Worm (Caenorhabditis elegans): ENCODE results near the gene Y46G5A.20.

Gene Y46G5A.20

DNA sequence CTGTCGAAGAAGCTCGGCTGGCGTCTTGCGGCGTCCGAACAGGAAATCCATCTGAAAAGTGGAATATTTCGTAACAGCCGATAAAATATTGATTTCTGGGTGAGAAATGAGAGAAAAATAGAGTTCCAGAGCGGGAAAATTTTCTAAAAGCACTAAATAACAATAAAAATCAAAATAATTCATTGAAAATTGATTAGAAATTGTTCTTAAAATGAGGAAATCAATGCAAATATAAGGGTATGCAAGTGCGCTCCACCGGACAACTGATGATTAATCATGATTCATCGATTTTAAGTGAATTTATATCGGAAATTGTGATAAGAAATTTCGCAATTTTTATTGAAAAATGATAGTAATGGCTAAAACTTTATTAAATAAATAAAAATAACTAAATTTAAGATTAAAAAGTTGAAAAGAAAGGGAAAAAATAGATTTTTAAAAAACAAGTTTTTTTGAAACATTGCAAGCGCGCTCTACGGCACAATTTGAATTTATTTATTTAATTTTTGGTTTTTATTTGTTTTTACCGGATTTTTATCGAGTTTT, 42.6 kb upstream of the Y46G5A.20 start, which contains the start of the genes vps-2 and tiar-2 (continued):
- TF ChIP-seq nhr-10 (tag; optimal IDR thresholded peaks at IDR 0.05) (no peak), nhr-21 (tag; optimal IDR thresholded peaks at IDR 0.05) (peak; percentile 34), ztf-1 (GFP tag; conservative IDR thresholded peaks at IDR 0.05) (no peak), alr-1 (tag; optimal IDR thresholded peaks at IDR 0.05) (no peak), ceh-82 (tag; optimal IDR thresholded peaks at IDR 0.05) (no peak), unc-39 (tag; optimal IDR thresholded peaks at IDR 0.05) (no peak), sma-3 (GFP tag; optimal IDR thresholded peaks at IDR 0.05) (peak; percentile 53), sma-9 (GFP tag; optimal IDR thresholded peaks at IDR 0.05) (no peak), sma-9 (tag; optimal IDR thresholded peaks at IDR 0.05) (no peak), ZK546.5 (tag; optimal IDR thresholded peaks at IDR 0.05) (no peak), gmeb-1 (tag; optimal IDR thresholded peaks at IDR 0.05) (peak; percentile 74), dmd-4 (tag; optimal IDR thresholded peaks at IDR 0.05) (no peak), nhr-25 (tag; optimal IDR thresholded peaks at IDR 0.05) (peak; percentile 55), nhr-11 (tag; optimal IDR thresholded peaks at IDR 0.05) (no peak), Y55F3AM.14 (GFP tag; optimal IDR thresholded peaks at IDR 0.05) (no peak), ceh-16 (tag; optimal IDR thresholded peaks at IDR 0.05) (no peak), nhr-23 (tag; optimal IDR thresholded peaks at IDR 0.05) (no peak), elt-1 (tag; optimal IDR thresholded peaks at IDR 0.05) (no peak), fos-1 (tag; optimal IDR thresholded peaks at IDR 0.05) (peak; percentile 100), elt-3 (tag; optimal IDR thresholded peaks at IDR 0.05) (no peak), nhr-12 (tag; optimal IDR thresholded peaks at IDR 0.05) (no peak), skn-1 (tag; optimal IDR thresholded peaks at IDR 0.05) (peak; percentile 70)

DNA sequence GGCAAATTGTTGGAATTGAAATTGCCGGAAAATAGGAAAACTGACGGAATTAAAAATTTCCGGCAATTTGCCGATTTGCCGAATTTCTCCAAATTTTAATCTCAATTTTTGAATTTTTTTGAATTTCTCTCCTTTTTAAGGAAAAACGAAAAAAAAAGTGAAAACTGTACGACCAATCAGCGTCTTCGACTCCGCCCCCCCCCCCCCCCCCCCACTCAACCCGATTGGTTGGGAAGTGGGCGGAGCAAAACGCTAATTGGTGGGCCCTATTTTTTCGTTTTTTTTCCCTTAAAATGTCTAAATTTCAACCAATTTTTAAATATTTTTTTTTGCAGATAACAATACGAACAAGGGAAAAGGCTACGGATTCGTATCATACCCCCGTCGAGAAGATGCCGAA, 40.9 kb upstream of the Y46G5A.20 start:
- TF ChIP-seq elt-1 (tag; optimal IDR thresholded peaks at IDR 0.05) (no peak), nhr-77 (tag; optimal IDR thresholded peaks at IDR 0.05) (no peak), elt-3 (tag; optimal IDR thresholded peaks at IDR 0.05) (no peak), gmeb-1 (tag; optimal IDR thresholded peaks at IDR 0.05) (no peak), lin-39 (tag; optimal IDR thresholded peaks at IDR 0.05) (no peak), sma-3 (GFP tag; optimal IDR thresholded peaks at IDR 0.05) (no peak), ztf-11 (tag; optimal IDR thresholded peaks at IDR 0.05) (no peak), ama-1 (optimal IDR thresholded peaks at IDR 0.05) (no peak), ceh-16 (tag; optimal IDR thresholded peaks at IDR 0.05) (no peak), fos-1 (tag; optimal IDR thresholded peaks at IDR 0.05) (no peak), mdl-1 (tag; optimal IDR thresholded peaks at IDR 0.05) (no peak), lin-13 (GFP tag; optimal IDR thresholded peaks at IDR 0.05) (no peak), nhr-12 (tag; optimal IDR thresholded peaks at IDR 0.05) (no peak), Y55F3AM.14 (GFP tag; optimal IDR thresholded peaks at IDR 0.05) (no peak), nhr-129 (tag; optimal IDR thresholded peaks at IDR 0.05) (no peak), nhr-10 (tag; optimal IDR thresholded peaks at IDR 0.05) (no peak)

DNA sequence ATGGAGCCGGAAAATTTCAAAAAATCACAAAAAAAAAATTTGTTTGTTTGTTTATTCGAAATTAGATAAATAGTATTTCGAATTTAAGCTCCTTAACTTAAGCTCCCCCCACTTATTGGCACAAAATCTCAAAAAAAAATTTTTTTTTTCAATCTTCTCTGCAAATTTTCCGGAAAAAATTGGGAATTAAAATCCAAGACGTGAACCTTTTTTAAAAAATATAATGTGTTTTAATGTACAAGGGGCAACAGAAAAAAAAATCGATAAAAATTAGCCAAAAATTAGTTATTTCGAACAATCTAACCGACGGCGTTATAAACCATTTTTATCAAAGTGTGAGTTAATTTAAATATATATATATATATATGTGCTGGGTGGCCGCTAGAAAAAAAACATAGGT, 36.4 kb upstream of the Y46G5A.20 start, which contains the start of gene Y46G5A.14:
Y46G5A.14 (plus strand) TSS at position 301 of the 400 bp plus-strand sequence.
- TF ChIP-seq crh-2 (tag; optimal IDR thresholded peaks at IDR 0.05): no peak
- no peak for TF ChIP-seq alr-1 (tag; optimal IDR thresholded peaks at IDR 0.05)
- no peak for TF ChIP-seq unc-55 (GFP tag; optimal IDR thresholded peaks at IDR 0.05)
- TF ChIP-seq elt-3 (tag; optimal IDR thresholded peaks at IDR 0.05): no peak
- no peak for TF ChIP-seq R02D3.7 (tag; optimal IDR thresholded peaks at IDR 0.05)
- no peak for TF ChIP-seq ztf-1 (GFP tag; conservative IDR thresholded peaks at IDR 0.05)

DNA sequence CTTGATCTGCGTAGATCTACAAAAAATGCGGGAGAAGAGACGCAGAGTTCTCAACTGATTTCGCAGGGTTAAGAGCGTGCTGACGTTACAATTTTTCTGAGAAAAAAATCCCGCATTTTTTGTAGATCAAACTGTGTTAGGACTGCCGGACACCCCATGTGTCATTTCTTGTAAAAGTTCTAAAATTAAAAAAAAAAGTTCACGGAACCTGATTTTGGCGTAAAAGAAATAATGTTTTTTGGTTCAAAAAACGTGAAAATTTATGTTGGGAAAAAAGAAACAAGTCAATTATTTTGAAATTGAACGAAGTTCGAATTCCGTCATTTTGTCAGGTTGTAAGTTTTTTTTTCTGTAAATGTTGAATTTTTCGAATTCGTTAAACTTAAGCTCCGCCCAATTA, 34.4 kb upstream of the Y46G5A.20 start, which contains the start of gene Y46G5A.34:
Y46G5A.34 (plus strand) TSS at position 301 of the 400 bp plus-strand sequence.
- TF ChIP-seq lin-39 (tag; optimal IDR thresholded peaks at IDR 0.05) (no peak), nhr-11 (tag; optimal IDR thresholded peaks at IDR 0.05) (no peak), ztf-4 (tag; optimal IDR thresholded peaks at IDR 0.05) (no peak), nhr-10 (tag; optimal IDR thresholded peaks at IDR 0.05) (no peak), aly-2 (tag; optimal IDR thresholded peaks at IDR 0.05) (no peak), C34F6.9 (tag; optimal IDR thresholded peaks at IDR 0.05) (no peak), nhr-25 (tag; optimal IDR thresholded peaks at IDR 0.05) (no peak), nhr-12 (tag; optimal IDR thresholded peaks at IDR 0.05) (no peak), nhr-237 (tag; optimal IDR thresholded peaks at IDR 0.05) (no peak), nhr-77 (tag; optimal IDR thresholded peaks at IDR 0.05) (no peak), ztf-11 (tag; optimal IDR thresholded peaks at IDR 0.05) (no peak), egl-27 (tag; optimal IDR thresholded peaks at IDR 0.05) (no peak), ztf-1 (GFP tag; conservative IDR thresholded peaks at IDR 0.05) (no peak), elt-1 (tag; optimal IDR thresholded peaks at IDR 0.05) (no peak), mab-5 (tag; optimal IDR thresholded peaks at IDR 0.05) (no peak)
